Fruit fly (Drosophila melanogaster) whole organism, embryonic: ENCODE measurements around the gene Sox100B.

Experiments used
- CG10462 ChIP-seq: fragments of 200-800 bp; sonication (Bioruptor generic); optimal IDR thresholded peaks from 2 replicates; lab custom pipeline; 2016; ENCODE audit warnings: missing biosample characterization, missing genetic modification characterization
- CG11093 ChIP-seq: fragments of 200-800 bp; sonication (Bioruptor generic); IDR thresholded peaks from 3 replicates; pipeline ENCODE4 v1.3.6; 2022; ENCODE audit warnings: missing biosample characterization, missing genetic modification characterization
- CG11695 ChIP-seq: fragments of 200-800 bp; sonication (Bioruptor generic); IDR thresholded peaks from 3 replicates; pipeline ENCODE4 v1.3.6; 2022; ENCODE audit warnings: missing biosample characterization, missing genetic modification characterization
- CG11696 ChIP-seq: fragments of 200-800 bp; sonication (Bioruptor generic); IDR thresholded peaks from 2 replicates; pipeline ENCODE4 v1.3.6; 2022; ENCODE audit warnings: missing biosample characterization, missing genetic modification characterization
- CG13894 ChIP-seq: fragments of 200-800 bp; sonication (Bioruptor generic); optimal IDR thresholded peaks from 3 replicates; lab custom pipeline; 2018; ENCODE audit warnings: missing biosample characterization, mild to moderate bottlenecking, missing genetic modification characterization, moderate library complexity
- CG14441 ChIP-seq: fragments of 200-800 bp; sonication (Bioruptor generic); IDR thresholded peaks from 2 replicates; pipeline ENCODE4 v1.3.6; 2022; ENCODE audit warnings: missing biosample characterization, missing genetic modification characterization
- CG15011 ChIP-seq: fragments of 200-800 bp; sonication (Bioruptor generic); optimal IDR thresholded peaks from 3 replicates; lab custom pipeline; 2018; ENCODE audit warnings: missing biosample characterization, mild to moderate bottlenecking, missing genetic modification characterization
- CG15073 ChIP-seq: fragments of 200-800 bp; sonication (Bioruptor generic); optimal IDR thresholded peaks from 2 replicates; lab custom pipeline; 2016; ENCODE audit warnings: missing biosample characterization, missing genetic modification characterization
- CG1603 ChIP-seq: fragments of 200-800 bp; sonication (Bioruptor generic); optimal IDR thresholded peaks from 2 replicates; lab custom pipeline; 2019; ENCODE audit warnings: missing biosample characterization, mild to moderate bottlenecking, missing genetic modification characterization, moderate library complexity
- CG2889 ChIP-seq: fragments of 200-800 bp; sonication (Bioruptor generic); IDR thresholded peaks from 3 replicates; pipeline ENCODE4 v1.3.6; 2022; ENCODE audit warnings: missing biosample characterization, missing genetic modification characterization
- CG42726 ChIP-seq: fragments of 200-800 bp; sonication (Bioruptor generic); IDR thresholded peaks from 2 replicates; pipeline ENCODE4 v1.3.6; 2022; ENCODE audit warnings: missing biosample characterization, missing genetic modification characterization; ENCODE audit not compliant: partially characterized antibody
- CG4404 ChIP-seq: fragments of 200-800 bp; sonication (Bioruptor generic); IDR thresholded peaks from 2 replicates; pipeline ENCODE4 v1.3.6; 2022; ENCODE audit warnings: missing biosample characterization, missing genetic modification characterization
- CG4617 ChIP-seq: fragments of 200-800 bp; sonication (Bioruptor generic); optimal IDR thresholded peaks from 3 replicates; lab custom pipeline; 2016; ENCODE audit warnings: missing biosample characterization, missing genetic modification characterization, borderline replicate concordance
- CG6254 ChIP-seq: fragments of 200-800 bp; sonication (Bioruptor generic); optimal IDR thresholded peaks from 3 replicates; lab custom pipeline; 2017; ENCODE audit warnings: mild to moderate bottlenecking, missing biosample characterization, missing genetic modification reagents, missing genetic modification characterization
- CG6272 ChIP-seq: fragments of 200-800 bp; sonication (Bioruptor generic); IDR thresholded peaks from 2 replicates; pipeline ENCODE4 v1.3.6; 2022; ENCODE audit warnings: missing biosample characterization, missing genetic modification characterization
- CG6813 ChIP-seq: fragments of 200-800 bp; sonication (Bioruptor generic); optimal IDR thresholded peaks from 2 replicates; lab custom pipeline; 2017; ENCODE audit warnings: missing biosample characterization, missing genetic modification characterization, mild to moderate bottlenecking, moderate library complexity, missing genetic modification reagents
- CG7963 ChIP-seq: fragments of 200-800 bp; sonication (Bioruptor generic); IDR thresholded peaks from 3 replicates; pipeline ENCODE4 v1.3.6; 2022; ENCODE audit warnings: missing biosample characterization, missing genetic modification characterization; ENCODE audit not compliant: partially characterized antibody
- CG9876 ChIP-seq: fragments of 200-800 bp; sonication (Bioruptor generic); optimal IDR thresholded peaks from 2 replicates; lab custom pipeline; 2016; ENCODE audit warnings: missing biosample characterization, missing genetic modification characterization
- Deaf1 ChIP-seq: fragments of 200-800 bp; optimal IDR thresholded peaks from 3 replicates; lab custom pipeline; 2019; ENCODE audit warnings: missing biosample characterization, mild to moderate bottlenecking, missing genetic modification characterization, moderate library complexity
- Dref ChIP-seq: fragments of 200-800 bp; sonication (Bioruptor generic); IDR thresholded peaks from 2 replicates; pipeline ENCODE4 v1.3.6; 2022; ENCODE audit warnings: missing biosample characterization, missing genetic modification characterization
- Eip74EF ChIP-seq, 2 experiments: fragments of 200-800 bp in 1 of 2; fragments of >200 bp in 1 of 2; sonication (Bioruptor generic) in 1 of 2; optimal IDR thresholded peaks; 2 replicates each; lab custom pipeline; 2017 to 2019; ENCODE audit warnings: missing biosample characterization in 2 of 2, missing genetic modification characterization in 2 of 2, mild to moderate bottlenecking in 1 of 2, moderate library complexity in 1 of 2
- Ets97D ChIP-seq: fragments of 200-800 bp; sonication (Bioruptor generic); optimal IDR thresholded peaks from 3 replicates; lab custom pipeline; 2016; ENCODE audit warnings: missing biosample characterization, missing genetic modification characterization
- HLH3B ChIP-seq: fragments of 200-800 bp; sonication (Bioruptor generic); IDR thresholded peaks from 2 replicates; pipeline ENCODE4 v1.3.6; 2022; ENCODE audit warnings: missing biosample characterization, missing genetic modification characterization
- Hand ChIP-seq: fragments of 200-800 bp; sonication (Bioruptor generic); optimal IDR thresholded peaks from 2 replicates; lab custom pipeline; 2017; ENCODE audit warnings: mild to moderate bottlenecking, missing biosample characterization, missing genetic modification reagents, missing genetic modification characterization
- Hr39 ChIP-seq: fragments of >200 bp; optimal IDR thresholded peaks from 2 replicates; lab custom pipeline; 2017
- Mes4 ChIP-seq: fragments of 200-800 bp; sonication (Bioruptor generic); optimal IDR thresholded peaks from 2 replicates; lab custom pipeline; 2016; ENCODE audit warnings: missing biosample characterization, missing genetic modification characterization
- NFAT ChIP-seq: fragments of 200-800 bp; sonication (Bioruptor generic); IDR thresholded peaks from 2 replicates; pipeline ENCODE4 v1.3.6; 2022; ENCODE audit warnings: missing biosample characterization, missing genetic modification characterization
- Ravus ChIP-seq: fragments of 200-800 bp; sonication (Bioruptor generic); IDR thresholded peaks from 2 replicates; pipeline ENCODE4 v1.3.6; 2022; ENCODE audit warnings: missing biosample characterization, missing genetic modification characterization
- Spps ChIP-seq: fragments of 200-800 bp; sonication (Bioruptor generic); optimal IDR thresholded peaks from 2 replicates; lab custom pipeline; 2018; ENCODE audit warnings: missing biosample characterization, mild to moderate bottlenecking, missing genetic modification characterization
- Sry-β ChIP-seq: fragments of 200-800 bp; sonication (Bioruptor generic); optimal IDR thresholded peaks from 2 replicates; lab custom pipeline; 2018; ENCODE audit warnings: missing biosample characterization, mild to moderate bottlenecking, missing genetic modification characterization, moderate library complexity
- br ChIP-seq: fragments of >200 bp; optimal IDR thresholded peaks from 2 replicates; lab custom pipeline; 2017
- bsh ChIP-seq, 2 experiments: fragments of 200-800 bp; sonication (Bioruptor generic); optimal IDR thresholded peaks; 2 replicates each; lab custom pipeline; 2017 to 2018; ENCODE audit warnings: mild to moderate bottlenecking in 2 of 2, missing biosample characterization in 2 of 2, missing genetic modification characterization in 2 of 2, moderate library complexity in 1 of 2
- dan ChIP-seq: fragments of 200-800 bp; sonication (Bioruptor generic); IDR thresholded peaks from 2 replicates; pipeline ENCODE4 v1.3.6; 2022; ENCODE audit warnings: missing biosample characterization, missing genetic modification characterization
- dmrt99B ChIP-seq: fragments of 200-800 bp; sonication (Bioruptor generic); optimal IDR thresholded peaks from 2 replicates; lab custom pipeline; 2018; ENCODE audit warnings: missing biosample characterization, mild to moderate bottlenecking, missing genetic modification characterization, moderate library complexity
- dpn ChIP-seq, 2 experiments: fragments of 200-800 bp; sonication (Bioruptor generic); optimal IDR thresholded peaks; 3 replicates each; lab custom pipeline; 2016; ENCODE audit warnings: missing biosample characterization in 2 of 2, missing genetic modification characterization in 2 of 2
- gcm2 ChIP-seq: fragments of 200-800 bp; sonication (Bioruptor generic); optimal IDR thresholded peaks from 2 replicates; lab custom pipeline; 2016; ENCODE audit warnings: missing biosample characterization, missing genetic modification characterization
- gsb-n ChIP-seq: fragments of 200-800 bp; sonication (Bioruptor generic); optimal IDR thresholded peaks from 3 replicates; lab custom pipeline; 2018; ENCODE audit warnings: missing biosample characterization, mild to moderate bottlenecking, missing genetic modification characterization
- jing ChIP-seq: fragments of 200-800 bp; sonication (Bioruptor generic); optimal IDR thresholded peaks from 2 replicates; lab custom pipeline; 2018; ENCODE audit warnings: missing biosample characterization, mild to moderate bottlenecking, missing genetic modification characterization
- klu ChIP-seq: fragments of 200-800 bp; sonication (Bioruptor generic); IDR thresholded peaks from 2 replicates; pipeline ENCODE4 v1.3.6; 2022; ENCODE audit warnings: missing biosample characterization, missing genetic modification characterization
- lab ChIP-seq: fragments of 200-800 bp; sonication (Bioruptor generic); optimal IDR thresholded peaks from 3 replicates; lab custom pipeline; 2017; ENCODE audit warnings: missing biosample characterization, missing genetic modification characterization, mild to moderate bottlenecking, moderate library complexity, missing genetic modification reagents
- lov ChIP-seq, 2 experiments: fragments of 200-800 bp in 1 of 2; fragments of >200 bp in 1 of 2; sonication (Bioruptor generic) in 1 of 2; IDR thresholded peaks in 1 of 2; optimal IDR thresholded peaks in 1 of 2; 2 replicates in 1 of 2; 3 replicates in 1 of 2; pipeline versions ENCODE4 v1.3.6 to Lab custom; 2017 to 2022; ENCODE audit warnings: missing biosample characterization in 1 of 2, missing genetic modification characterization in 1 of 2
- sd ChIP-seq: fragments of 200-800 bp; sonication (Bioruptor generic); optimal IDR thresholded peaks from 3 replicates; lab custom pipeline; 2018; ENCODE audit warnings: missing biosample characterization, mild to moderate bottlenecking, missing genetic modification characterization, moderate library complexity
- sens ChIP-seq: fragments of 200-800 bp; sonication (Bioruptor generic); peaks from one replicate; lab custom pipeline; 2016; ENCODE audit warnings: missing biosample characterization, missing genetic modification characterization
- sens-2 ChIP-seq: fragments of 200-800 bp; sonication (Bioruptor generic); IDR thresholded peaks from 2 replicates; pipeline ENCODE4 v1.3.6; 2022; ENCODE audit warnings: missing biosample characterization, missing genetic modification characterization
- shn ChIP-seq: fragments of 200-800 bp; sonication (Bioruptor generic); optimal IDR thresholded peaks from 3 replicates; lab custom pipeline; 2016; ENCODE audit warnings: missing biosample characterization, missing genetic modification characterization
- sima ChIP-seq: fragments of 200-800 bp; sonication (Bioruptor generic); optimal IDR thresholded peaks from 2 replicates; lab custom pipeline; 2016; ENCODE audit warnings: missing biosample characterization, missing genetic modification characterization
- stc ChIP-seq: fragments of 200-800 bp; sonication (Bioruptor generic); IDR thresholded peaks from 2 replicates; pipeline ENCODE4 v1.3.6; 2022; ENCODE audit warnings: missing biosample characterization, missing genetic modification characterization
- zfh2 ChIP-seq: fragments of 200-800 bp; sonication (Bioruptor generic); optimal IDR thresholded peaks from 2 replicates; lab custom pipeline; 2016; ENCODE audit warnings: missing biosample characterization, missing genetic modification characterization

The Sox100B gene

dm6 chr3R:31060708-31061625 is 4.1 kb upstream of the Sox100B start, which contains the start of gene dco (continued):
- TF ChIP-seq HLH3B (peak; percentile 82), CG6254 (GFP tag; lab: Kevin White, UChicago) (no peak), gcm2 (GFP tag; lab: Kevin White, UChicago) (no peak), Ravus (GFP tag; lab: Robert Waterston, UW) (no peak; the same call in 1 of the 2 replicates), klu (GFP tag; lab: Robert Waterston, UW) (peak; percentile 51; the same call in 1 of the 2 replicates), Hr39 (no peak), shn (GFP tag; lab: Kevin White, UChicago) (peak; percentile 69), gsb-n (no peak), Ets97D (GFP tag; lab: Kevin White, UChicago) (peak; percentile 82), Eip74EF (GFP tag; optimal IDR thresholded peaks at IDR 0.05; lab: Kevin White, UChicago) (peak in 1 of 2 experiments; percentile 28), Spps (peak; percentile 2), CG6813 (GFP tag; lab: Kevin White, UChicago) (peak; percentile 16), sens-2 (peak; percentile 22; the same call in 1 of the 2 replicates), bsh (GFP tag; optimal IDR thresholded peaks at IDR 0.05; lab: Kevin White, UChicago) (peak in 1 of 2 experiments; percentile 46), lab (GFP tag; lab: Kevin White, UChicago) (peak; percentile 67), lov (optimal IDR thresholded peaks at IDR 0.05; lab: Kevin White, UChicago) (no peak), lov (GFP tag; IDR thresholded peaks at IDR 0.05; lab: Robert Waterston, UW) (peak; percentile 76; the same call in 2 of the 3 replicates), Sry-β (peak; percentile 95), CG11695 (GFP tag; lab: Robert Waterston, UW) (0 out of 3 replicates have a peak, but pooled peaks have one; percentile 19), CG10462 (no peak), dan (no peak), CG1603 (tag; lab: Kevin White, UChicago) (peak; percentile 67), CG11696 (GFP tag; lab: Robert Waterston, UW) (no peak), Mes4 (GFP tag; lab: Kevin White, UChicago) (peak; percentile 56), Dref (GFP tag; lab: Robert Waterston, UW) (peak; percentile 43), CG4404 (peak; percentile 68), CG13894 (tag; lab: Kevin White, UChicago) (peak; percentile 44), CG42726 (peak; percentile 69; the same call in 1 of the 2 replicates), sens (GFP tag; lab: Kevin White, UChicago) (peak; percentile 84), CG7963 (GFP tag; lab: Robert Waterston, UW) (no peak), CG11093 (GFP tag; lab: Robert Waterston, UW) (peak; percentile 55; the same call in 2 of the 3 replicates), Hand (no peak), dmrt99B (tag; lab: Kevin White, UChicago) (peak; percentile 47), Deaf1 (peak; percentile 20), jing (GFP tag; lab: Kevin White, UChicago) (peak; percentile 42), CG2889 (peak; percentile 76; the same call in 1 of the 3 replicates), sd (tag; lab: Kevin White, UChicago) (peak; percentile 25), stc (GFP tag; lab: Robert Waterston, UW) (peak; percentile 28; the same call in 1 of the 2 replicates), CG9876 (GFP tag; lab: Kevin White, UChicago) (peak; percentile 91), br (lab: Kevin White, UChicago) (no peak), zfh2 (GFP tag; lab: Kevin White, UChicago) (peak; percentile 55), CG14441 (GFP tag; lab: Robert Waterston, UW) (peak; percentile 85), dpn (GFP tag; optimal IDR thresholded peaks at IDR 0.05; lab: Kevin White, UChicago) (peak; percentile 76 to 83), sima (GFP tag; lab: Kevin White, UChicago) (no peak), CG6272 (peak; percentile 53), CG15073 (GFP tag; lab: Kevin White, UChicago) (no peak), NFAT (GFP tag; lab: Robert Waterston, UW) (peak; percentile 97), CG4617 (peak; percentile 35), CG15011 (GFP tag; lab: Kevin White, UChicago) (no peak)
